ENCODE assay signal across 1 fruit fly cellular context in the genomic region with DNA sequence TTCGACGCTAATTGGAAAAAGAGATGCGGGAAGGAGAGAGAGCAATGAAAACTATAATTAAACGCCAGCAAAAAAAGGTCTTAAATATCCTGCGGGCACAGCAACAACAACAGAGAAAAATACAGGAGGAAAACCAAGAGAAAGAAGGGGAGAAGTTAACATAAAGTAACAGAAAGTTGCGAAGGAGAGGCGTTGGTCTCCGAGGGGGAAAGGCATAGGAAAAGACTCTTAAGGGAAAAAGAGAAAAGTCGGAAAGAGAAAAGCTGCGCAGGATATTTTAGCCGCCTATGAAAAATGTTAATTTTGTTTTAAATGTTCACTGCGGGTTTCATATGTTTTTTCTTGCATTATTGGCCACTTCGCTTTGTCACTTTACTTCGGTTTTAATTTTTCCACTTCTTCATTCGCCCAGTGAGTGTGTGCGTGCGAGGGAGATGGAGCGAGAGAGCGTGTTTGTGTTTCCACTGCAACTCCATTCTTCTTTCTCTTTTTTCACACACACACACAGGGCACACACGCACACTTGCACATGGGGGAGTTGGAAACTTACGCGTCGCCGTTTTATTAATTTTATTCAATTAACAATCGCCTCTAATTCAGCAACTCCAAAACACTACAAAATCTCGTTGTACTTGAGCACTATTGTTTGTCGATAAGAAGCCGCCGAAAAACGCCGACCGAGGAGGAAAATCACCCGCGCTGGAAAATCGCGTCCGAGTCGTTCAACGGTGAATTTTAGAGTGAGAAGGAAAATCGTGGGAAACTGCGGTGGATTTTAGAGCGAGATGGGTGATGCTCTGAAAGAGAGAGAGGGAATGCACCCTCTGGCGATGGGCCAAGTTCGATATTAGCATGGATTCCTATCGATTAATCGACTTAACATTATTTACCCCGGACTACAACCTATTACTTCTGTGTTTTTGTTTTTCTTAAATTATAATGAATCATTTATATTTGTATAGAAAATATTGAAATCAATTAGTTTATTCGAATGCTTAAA.
A peak's percentile ranks its signal among the peaks of the same experiment; 100 is the strongest.
TF ChIP-seq lines count a peak whose summit lies in the region.

A gene (minus strand): TSS at position 810 of the 1,000 bp plus-strand sequence.

TF ChIP-seq in whole organism, embryonic, 481 proteins besides CTCF, POLR2A, EP300 and RAD21 (continued from another document):
- 0 out of 2 replicates have a peak, but pooled peaks have one; percentile 13 for TF ChIP-seq dati (GFP tag; IDR thresholded peaks at IDR 0.05; lab: Robert Waterston, UW)
- TF ChIP-seq BEAF-32 (GFP tag; optimal IDR thresholded peaks at IDR 0.05; lab: Kevin White, UChicago), result peak; percentile 79
- peak; percentile 60 for TF ChIP-seq CG10462 (GFP tag; optimal IDR thresholded peaks at IDR 0.05; lab: Kevin White, UChicago)
- no peak for TF ChIP-seq CG9817 (tag; optimal IDR thresholded peaks at IDR 0.05; lab: Kevin White, UChicago)
- no peak for TF ChIP-seq CG10959 (GFP tag; IDR thresholded peaks at IDR 0.05; lab: Robert Waterston, UW)
- TF ChIP-seq maf-S (GFP tag; optimal IDR thresholded peaks at IDR 0.05; lab: Kevin White, UChicago), result peak; percentile 5
- TF ChIP-seq mam (GFP tag; optimal IDR thresholded peaks at IDR 0.05; lab: Kevin White, UChicago), result no peak
- no peak for TF ChIP-seq emc (GFP tag; optimal IDR thresholded peaks at IDR 0.05; lab: Kevin White, UChicago)
- TF ChIP-seq CG12236 (GFP tag; optimal IDR thresholded peaks at IDR 0.05; lab: Kevin White, UChicago), result no peak
- peak; percentile 17; the same call in 1 of the 2 replicates for TF ChIP-seq E2f2 (GFP tag; IDR thresholded peaks at IDR 0.05; lab: Robert Waterston, UW)
- no peak for TF ChIP-seq CG10209 (GFP tag; optimal IDR thresholded peaks at IDR 0.05; lab: Kevin White, UChicago)
- TF ChIP-seq Doc3 (GFP tag; IDR thresholded peaks at IDR 0.05; lab: Robert Waterston, UW; ENCODE audit: partially characterized antibody), result 0 out of 3 replicates have a peak, but pooled peaks have one; percentile 24
- peak; percentile 74 for TF ChIP-seq YL-1 (GFP tag; optimal IDR thresholded peaks at IDR 0.05; lab: Kevin White, UChicago)
- no peak for TF ChIP-seq CG3847 (GFP tag; IDR thresholded peaks at IDR 0.05; lab: Robert Waterston, UW)
- TF ChIP-seq CG4328 (GFP tag; optimal IDR thresholded peaks at IDR 0.05; lab: Kevin White, UChicago), result peak; percentile 31
- no peak for TF ChIP-seq al (GFP tag; IDR thresholded peaks at IDR 0.05; lab: Robert Waterston, UW)
- TF ChIP-seq insv (GFP tag; optimal IDR thresholded peaks at IDR 0.05; lab: Kevin White, UChicago), result peak in 1 of 2 experiments; percentile 48
- no peak for TF ChIP-seq CG31365 (tag; optimal IDR thresholded peaks at IDR 0.05; lab: Kevin White, UChicago)
- no peak for TF ChIP-seq lbe (GFP tag; optimal IDR thresholded peaks at IDR 0.05; lab: Kevin White, UChicago)
- TF ChIP-seq eyg (GFP tag; optimal IDR thresholded peaks at IDR 0.05; lab: Kevin White, UChicago), result peak; percentile 13
- no peak for TF ChIP-seq CG2129 (GFP tag; IDR thresholded peaks at IDR 0.05; lab: Robert Waterston, UW; ENCODE audit: partially characterized antibody)
- no peak for TF ChIP-seq CG9727 (GFP tag; optimal IDR thresholded peaks at IDR 0.05; lab: Kevin White, UChicago)
- TF ChIP-seq sima (GFP tag; optimal IDR thresholded peaks at IDR 0.05; lab: Kevin White, UChicago), result no peak
